Worm (Caenorhabditis elegans) whole organism, young adult: ENCODE data around the gene sec-61.A.
A peak's percentile ranks its signal among the peaks of the same experiment; 100 is the strongest.

Source experiments
- F23B12.7 ChIP-seq: sonication (generic microtip); optimal IDR thresholded peaks from 2 replicates; lab custom pipeline; 2017; ENCODE audit warnings: missing genetic modification characterization, mild to moderate bottlenecking, missing compliant biosample characterization, antibody characterized with exemption, moderate library complexity; ENCODE audit not compliant: insufficient read depth
- F49E8.2 ChIP-seq: sonication (generic microtip); optimal IDR thresholded peaks from 3 replicates; lab custom pipeline; 2017; ENCODE audit warnings: missing genetic modification characterization, mild to moderate bottlenecking, missing compliant biosample characterization, antibody characterized with exemption, moderate library complexity; ENCODE audit not compliant: insufficient read depth
- ama-1 ChIP-seq, 3 experiments: fragments of 150-350 bp in 1 of 3; sonication (generic microtip) in 2 of 3; optimal IDR thresholded peaks; 2 replicates each; lab custom pipeline; 2014 to 2018; ENCODE audit warnings: missing biosample characterization in 2 of 3, missing genetic modification characterization in 2 of 3, missing genetic modification reagents in 2 of 3
- attf-5 ChIP-seq: fragments of 200-800 bp; sonication (Bioruptor generic); optimal IDR thresholded peaks from 2 replicates; lab custom pipeline; 2018; ENCODE audit warnings: mild to moderate bottlenecking, missing genetic modification characterization, missing compliant biosample characterization
- efl-1 ChIP-seq: fragments of 150-350 bp; optimal IDR thresholded peaks from 2 replicates; lab custom pipeline; 2014; ENCODE audit warnings: missing biosample characterization, missing genetic modification reagents, missing genetic modification characterization
- lir-1 ChIP-seq: fragments of 200-800 bp; sonication (Bioruptor generic); conservative IDR thresholded peaks from 2 replicates; pipeline ENCODE4 v1.3.6; 2022; ENCODE audit warnings: missing genetic modification reagents, missing genetic modification characterization, missing compliant biosample characterization
- nhr-120 ChIP-seq: fragments of 200-800 bp; sonication (Bioruptor generic); IDR thresholded peaks from 2 replicates; pipeline ENCODE4 v1.3.6; 2022; ENCODE audit warnings: missing genetic modification characterization, missing compliant biosample characterization
- pbrm-1 ChIP-seq: fragments of 200-800 bp; sonication (Bioruptor generic); IDR thresholded peaks from 2 replicates; pipeline ENCODE4 v1.3.6; 2022; ENCODE audit warnings: missing genetic modification reagents, missing genetic modification characterization, missing compliant biosample characterization
- snpc-4 ChIP-seq, 5 experiments: fragments of 150-350 bp in 1 of 5; sonication (generic microtip) in 4 of 5; optimal IDR thresholded peaks; 2 replicates each; lab custom pipeline; 2014 to 2018; ENCODE audit warnings: missing genetic modification characterization in 5 of 5, missing biosample characterization in 3 of 5, antibody characterized with exemption in 2 of 5, mild to moderate bottlenecking in 2 of 5, missing compliant biosample characterization in 2 of 5, missing genotype in 2 of 5, moderate library complexity in 2 of 5, missing genetic modification reagents in 1 of 5
- tbp1 ChIP-seq: fragments of 200-800 bp; sonication (Bioruptor generic); optimal IDR thresholded peaks from 2 replicates; lab custom pipeline; 2018; ENCODE audit warnings: mild to moderate bottlenecking, missing genetic modification characterization, missing compliant biosample characterization
- unc-62 ChIP-seq: fragments of 150-350 bp; optimal IDR thresholded peaks from 2 replicates; lab custom pipeline; 2014; ENCODE audit warnings: missing biosample characterization, missing genetic modification reagents, missing genetic modification characterization

DNA sequence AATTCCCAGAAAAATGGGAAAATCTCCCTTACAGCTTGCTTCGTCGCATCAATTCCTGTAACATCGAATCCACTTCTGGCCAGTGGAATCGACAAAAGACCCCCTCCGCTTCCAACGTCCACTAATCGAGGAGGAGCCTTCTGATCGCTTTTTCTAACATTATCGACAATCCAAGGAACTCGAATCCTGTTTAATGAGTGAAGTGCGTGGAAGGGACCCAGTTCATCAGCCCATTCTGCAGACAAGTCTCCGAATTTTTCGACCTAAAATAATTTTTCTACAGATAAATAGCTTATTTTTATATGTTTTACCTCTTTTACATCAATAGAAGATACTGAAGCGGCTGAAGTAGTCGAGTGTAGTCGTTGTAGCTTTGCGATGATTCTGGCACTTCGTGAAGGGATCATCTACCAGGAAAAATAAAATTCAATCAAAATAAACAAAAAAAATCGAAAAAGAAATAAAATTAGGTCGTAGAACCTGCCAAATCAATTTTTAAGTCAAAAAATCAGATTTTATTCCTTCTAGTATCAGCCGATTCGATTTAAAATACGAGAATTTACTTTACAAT lies 29.1 kb downstream of the sec-61.A start, which contains the start of gene coq-3:
- TF ChIP-seq snpc-4 (GFP tag; optimal IDR thresholded peaks at IDR 0.05; lab: Kevin White, UChicago): no peak
- TF ChIP-seq snpc-4 (tag; optimal IDR thresholded peaks at IDR 0.05; lab: Kevin White, UChicago): peak in 1 of 4 experiments; percentile 75
- no peak for TF ChIP-seq efl-1 (GFP tag; lab: Kevin White, UChicago)
- TF ChIP-seq unc-62 (GFP tag; lab: Kevin White, UChicago): no peak
- peak; percentile 17 for TF ChIP-seq ama-1 (optimal IDR thresholded peaks at IDR 0.05; lab: Kevin White, UChicago)
- no peak for TF ChIP-seq ama-1 (GFP tag; optimal IDR thresholded peaks at IDR 0.05; lab: Kevin White, UChicago)
- TF ChIP-seq pbrm-1 (GFP tag; lab: Robert Waterston, UW): no peak
- TF ChIP-seq nhr-120 (GFP tag; lab: Robert Waterston, UW): no peak
- TF ChIP-seq tbp1: no peak
- TF ChIP-seq lir-1: no peak
- no peak for TF ChIP-seq F49E8.2 (tag; lab: Kevin White, UChicago)
- no peak for TF ChIP-seq F23B12.7 (tag; lab: Kevin White, UChicago)
- TF ChIP-seq attf-5 (GFP tag; lab: Kevin White, UChicago): no peak
